Worm (Caenorhabditis elegans) whole organism, L4 larva: ENCODE data around the gene arp-11.
"Not testable (repeated sequence)": the region's sequence is repeated elsewhere in the genome, so short reads cannot be mapped to it uniquely, and the experiment has no call there.

Source experiments
- F37D6.2 ChIP-seq: sonication (generic microtip); optimal IDR thresholded peaks from 2 replicates; lab custom pipeline; 2016; ENCODE audit warnings: mild to moderate bottlenecking, missing genetic modification characterization, missing compliant biosample characterization
- F49E8.2 ChIP-seq: sonication (generic microtip); optimal IDR thresholded peaks from 2 replicates; lab custom pipeline; 2016; ENCODE audit warnings: missing compliant biosample characterization, mild to moderate bottlenecking, missing genetic modification characterization, borderline replicate concordance
- T20F7.1 ChIP-seq: fragments of 200-800 bp; sonication (Bioruptor generic); optimal IDR thresholded peaks from 2 replicates; lab custom pipeline; 2018; ENCODE audit warnings: mild to moderate bottlenecking, missing genetic modification characterization, missing compliant biosample characterization
- T26A8.4 ChIP-seq: fragments of 200-800 bp; sonication (Bioruptor generic); IDR thresholded peaks from 2 replicates; pipeline ENCODE4 v1.3.6; 2022; ENCODE audit warnings: missing genetic modification characterization, missing compliant biosample characterization
- Y75B8A.6 ChIP-seq: fragments of 200-800 bp; sonication (Bioruptor generic); IDR thresholded peaks from 2 replicates; pipeline ENCODE4 v1.3.6; 2022; ENCODE audit warnings: missing genetic modification reagents, missing genetic modification characterization, missing compliant biosample characterization
- aha-1 ChIP-seq: fragments of 150-350 bp; peaks from one replicate; lab custom pipeline; 2014; ENCODE audit warnings: missing biosample characterization, missing genetic modification characterization
- attf-4 ChIP-seq: sonication (generic microtip); optimal IDR thresholded peaks from 3 replicates; lab custom pipeline; 2017; ENCODE audit warnings: missing biosample characterization, missing genetic modification characterization
- ceh-20 ChIP-seq: fragments of 200-800 bp; sonication (Bioruptor generic); IDR thresholded peaks from 2 replicates; pipeline ENCODE4 v1.3.6; 2022; ENCODE audit warnings: missing genetic modification reagents, missing genetic modification characterization, missing compliant biosample characterization
- ceh-44 ChIP-seq: fragments of 200-800 bp; sonication (Bioruptor generic); IDR thresholded peaks from 2 replicates; pipeline ENCODE4 v1.3.6; 2022; ENCODE audit warnings: missing genetic modification reagents, missing genetic modification characterization, missing compliant biosample characterization
- ces-1 ChIP-seq: fragments of 150-350 bp; sonication (generic microtip); optimal IDR thresholded peaks from 4 replicates; lab custom pipeline; 2014; ENCODE audit warnings: missing biosample characterization, missing genetic modification reagents, missing genetic modification characterization
- ctbp-1 ChIP-seq: fragments of 200-800 bp; sonication (Bioruptor generic); IDR thresholded peaks from 2 replicates; pipeline ENCODE4 v1.3.6; 2022; ENCODE audit warnings: missing genetic modification reagents, missing genetic modification characterization, missing compliant biosample characterization
- daf-16 ChIP-seq, 3 experiments: sonication (generic microtip); optimal IDR thresholded peaks; 2 replicates each; lab custom pipeline; 2016 to 2017; ENCODE audit warnings: missing genetic modification characterization in 3 of 3, missing genetic modification reagents in 3 of 3, mild to moderate bottlenecking in 2 of 3, missing compliant biosample characterization in 2 of 3, missing biosample characterization in 1 of 3, moderate library complexity in 1 of 3
- dmd-6 ChIP-seq: fragments of 200-800 bp; sonication (Bioruptor generic); IDR thresholded peaks from 2 replicates; pipeline ENCODE4 v1.3.6; 2022; ENCODE audit warnings: missing genetic modification reagents, missing genetic modification characterization, missing compliant biosample characterization
- dmd-8 ChIP-seq: fragments of 200-800 bp; sonication (Bioruptor generic); IDR thresholded peaks from 2 replicates; pipeline ENCODE4 v1.3.6; 2022; ENCODE audit warnings: missing genetic modification characterization, missing compliant biosample characterization
- dmd-9 ChIP-seq: fragments of 200-800 bp; sonication (Bioruptor generic); IDR thresholded peaks from 2 replicates; pipeline ENCODE4 v1.3.6; 2022; ENCODE audit warnings: missing genetic modification reagents, missing genetic modification characterization, missing compliant biosample characterization
- duxl-1 ChIP-seq: sonication (generic microtip); optimal IDR thresholded peaks from 2 replicates; lab custom pipeline; 2016; ENCODE audit warnings: mild to moderate bottlenecking, missing genetic modification characterization, moderate library complexity, missing compliant biosample characterization; ENCODE audit not compliant: poor library complexity
- egl-27 ChIP-seq: sonication (generic microtip); optimal IDR thresholded peaks from 3 replicates; lab custom pipeline; 2017; ENCODE audit warnings: missing biosample characterization, missing genetic modification reagents, missing genetic modification characterization
- fkh-10 ChIP-seq: fragments of 150-350 bp; optimal IDR thresholded peaks from 2 replicates; lab custom pipeline; 2014; ENCODE audit warnings: missing biosample characterization, missing genetic modification reagents, missing genetic modification characterization
- hlh-30 ChIP-seq: sonication (generic microtip); optimal IDR thresholded peaks from 2 replicates; lab custom pipeline; 2017; ENCODE audit warnings: antibody characterized with exemption, mild to moderate bottlenecking, missing genetic modification characterization, missing compliant biosample characterization; ENCODE audit not compliant: insufficient read depth
- lim-7 ChIP-seq: fragments of 200-800 bp; sonication (Bioruptor generic); IDR thresholded peaks from 2 replicates; pipeline ENCODE4 v1.3.6; 2022; ENCODE audit warnings: missing genetic modification characterization, missing compliant biosample characterization
- lin-38 ChIP-seq: fragments of 200-800 bp; sonication (Bioruptor generic); IDR thresholded peaks from 2 replicates; pipeline ENCODE4 v1.3.6; 2022; ENCODE audit warnings: missing genetic modification reagents, missing genetic modification characterization, missing compliant biosample characterization
- lsy-2 ChIP-seq, 2 experiments: fragments of 150-350 bp in 1 of 2; sonication (generic microtip) in 1 of 2; optimal IDR thresholded peaks; 2 replicates each; lab custom pipeline; 2014 to 2017; ENCODE audit warnings: missing biosample characterization in 2 of 2, missing genetic modification characterization in 2 of 2
- madf-5 ChIP-seq, 2 experiments: fragments of 200-800 bp; sonication (Bioruptor generic); IDR thresholded peaks; 2 replicates each; pipeline ENCODE4 v1.3.6; 2022; ENCODE audit warnings: missing compliant biosample characterization in 2 of 2, missing genetic modification characterization in 2 of 2
- madf-9 ChIP-seq: fragments of 200-800 bp; sonication (Bioruptor generic); conservative IDR thresholded peaks from 2 replicates; pipeline ENCODE4 v1.3.6; 2022; ENCODE audit warnings: missing genetic modification reagents, missing genetic modification characterization, missing compliant biosample characterization
- mdl-1 ChIP-seq, 2 experiments: fragments of 150-350 bp in 1 of 2; sonication (generic microtip) in 1 of 2; optimal IDR thresholded peaks; 2 replicates each; lab custom pipeline; 2014 to 2017; ENCODE audit warnings: missing biosample characterization in 2 of 2, missing genetic modification characterization in 2 of 2
- mep-1 ChIP-seq: fragments of 150-350 bp; sonication (generic microtip); optimal IDR thresholded peaks from 3 replicates; lab custom pipeline; 2014; ENCODE audit warnings: missing biosample characterization, missing genetic modification characterization
- mes-2 ChIP-seq: sonication (generic microtip); optimal IDR thresholded peaks from 2 replicates; lab custom pipeline; 2016; ENCODE audit warnings: missing genotype, mild to moderate bottlenecking, missing genetic modification characterization, missing compliant biosample characterization; ENCODE audit not compliant: poor library complexity, severe bottlenecking
- mxl-3 ChIP-seq: fragments of 200-800 bp; sonication (Bioruptor generic); optimal IDR thresholded peaks from 2 replicates; lab custom pipeline; 2018; ENCODE audit warnings: mild to moderate bottlenecking, missing genetic modification characterization, missing compliant biosample characterization
- nhr-6 ChIP-seq: fragments of 150-350 bp; optimal IDR thresholded peaks from 2 replicates; lab custom pipeline; 2014; ENCODE audit warnings: missing biosample characterization, missing genetic modification characterization
- nhr-76 ChIP-seq: fragments of 150-350 bp; optimal IDR thresholded peaks from 2 replicates; lab custom pipeline; 2014; ENCODE audit warnings: missing biosample characterization, missing genetic modification characterization
- saeg-2 ChIP-seq: fragments of 200-800 bp; sonication (Bioruptor generic); IDR thresholded peaks from 2 replicates; pipeline ENCODE4 v1.3.6; 2022; ENCODE audit warnings: missing genetic modification reagents, missing genetic modification characterization, missing compliant biosample characterization
- spr-1 ChIP-seq: sonication (generic microtip); optimal IDR thresholded peaks from 2 replicates; lab custom pipeline; 2016; ENCODE audit warnings: mild to moderate bottlenecking, missing genetic modification characterization, missing compliant biosample characterization
- tra-1 ChIP-seq: fragments of 200-800 bp; sonication (Bioruptor generic); IDR thresholded peaks from 2 replicates; pipeline ENCODE4 v1.3.6; 2022; ENCODE audit warnings: missing genetic modification reagents, missing genetic modification characterization, missing compliant biosample characterization
- unc-130 ChIP-seq: sonication (generic microtip); optimal IDR thresholded peaks from 2 replicates; lab custom pipeline; 2016; ENCODE audit warnings: missing genetic modification reagents, missing genetic modification characterization, missing compliant biosample characterization
- unc-62 ChIP-seq, 3 experiments: fragments of 150-350 bp in 1 of 3; sonication (generic microtip); optimal IDR thresholded peaks in 2 of 3; peaks in 1 of 3; 1 replicate in 1 of 3; 2 replicates in 2 of 3; lab custom pipeline; 2014 to 2017; ENCODE audit warnings: missing biosample characterization in 3 of 3, missing genetic modification characterization in 3 of 3, missing genetic modification reagents in 3 of 3, missing genotype in 1 of 3
- zfp-3 ChIP-seq: fragments of 200-800 bp; sonication (Bioruptor generic); conservative IDR thresholded peaks from 2 replicates; pipeline ENCODE4 v1.3.6; 2022; ENCODE audit warnings: missing genetic modification reagents, missing genetic modification characterization, missing compliant biosample characterization

arp-11 gene

DNA sequence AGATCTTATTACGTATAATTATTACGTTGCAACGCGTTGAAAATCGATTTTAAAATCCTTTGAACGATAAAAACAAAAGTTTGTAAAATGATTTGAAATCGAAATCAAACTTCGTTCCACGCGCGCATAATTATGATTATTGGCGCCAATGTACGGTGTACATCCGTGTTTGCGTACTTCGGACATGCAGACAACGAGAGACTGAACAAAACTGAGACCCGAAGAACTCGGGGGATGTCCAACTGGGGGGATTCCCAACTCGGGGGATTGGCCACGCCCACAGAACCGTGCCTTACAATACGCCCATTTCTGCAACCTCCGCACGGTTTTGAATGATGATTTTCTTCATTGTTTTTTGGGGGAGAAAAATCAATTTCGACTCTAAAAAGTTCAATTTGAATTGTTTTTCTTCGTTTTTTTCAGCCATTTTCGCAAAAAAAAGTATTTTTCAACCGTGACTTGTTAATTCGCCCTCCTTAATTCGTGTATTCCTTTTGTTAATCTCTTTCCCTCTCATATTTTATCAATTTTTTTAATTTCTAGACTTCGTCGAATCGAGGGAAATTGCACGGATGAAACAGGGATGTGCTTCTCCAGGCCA lies 44.9 kb upstream of the arp-11 start, which contains the start of gene F20D12.12 (continued):
- TF ChIP-seq nhr-6 (tag; lab: Kevin White, UChicago) (peak; percentile 68), lsy-2 (tag; optimal IDR thresholded peaks at IDR 0.05; lab: Kevin White, UChicago) (peak; percentile 70 to 96), spr-1 (peak; percentile 29), mes-2 (tag; lab: Kevin White, UChicago) (peak; percentile 91), daf-16 (tag; optimal IDR thresholded peaks at IDR 0.05; lab: Kevin White, UChicago) (peak; percentile 13), Y75B8A.6 (GFP tag; lab: Robert Waterston, UW) (0 out of 2 replicates have a peak, but pooled peaks have one; percentile 39), mxl-3 (GFP tag; lab: Kevin White, UChicago) (peak; percentile 30), ceh-44 (GFP tag; lab: Robert Waterston, UW) (peak; percentile 96), F49E8.2 (tag; lab: Kevin White, UChicago) (peak; percentile 52), dmd-6 (peak; percentile 85), duxl-1 (tag; lab: Kevin White, UChicago) (peak; percentile 5), ctbp-1 (GFP tag; lab: Robert Waterston, UW) (peak; percentile 87), lim-7 (GFP tag; lab: Robert Waterston, UW) (peak; percentile 50; the same call in 1 of the 2 replicates), zfp-3 (GFP tag; lab: Robert Waterston, UW) (peak; percentile 80), ceh-20 (GFP tag; lab: Robert Waterston, UW) (peak; percentile 90), tra-1 (GFP tag; lab: Robert Waterston, UW) (peak; percentile 87; the same call in 1 of the 2 replicates), mdl-1 (tag; optimal IDR thresholded peaks at IDR 0.05; lab: Kevin White, UChicago) (peak in 1 of 2 experiments; percentile 64), saeg-2 (GFP tag; lab: Robert Waterston, UW) (0 out of 2 replicates have a peak, but pooled peaks have one; percentile 62), aha-1 (tag; lab: Kevin White, UChicago) (peak; percentile 95), T26A8.4 (GFP tag; lab: Robert Waterston, UW) (peak; percentile 81), madf-5 (GFP tag; IDR thresholded peaks at IDR 0.05; lab: Robert Waterston, UW) (peak in 1 of 2 experiments; percentile 68; a peak in 1 of 4 replicates), mep-1 (tag; lab: Kevin White, UChicago) (peak; percentile 45), lin-38 (peak; percentile 91)
- TF ChIP-seq daf-16 (GFP tag; optimal IDR thresholded peaks at IDR 0.05; lab: Kevin White, UChicago), result not testable (repeated sequence)
- TF ChIP-seq, all 104 proteins: peak for 47; not testable (repeated sequence) for 57

DNA sequence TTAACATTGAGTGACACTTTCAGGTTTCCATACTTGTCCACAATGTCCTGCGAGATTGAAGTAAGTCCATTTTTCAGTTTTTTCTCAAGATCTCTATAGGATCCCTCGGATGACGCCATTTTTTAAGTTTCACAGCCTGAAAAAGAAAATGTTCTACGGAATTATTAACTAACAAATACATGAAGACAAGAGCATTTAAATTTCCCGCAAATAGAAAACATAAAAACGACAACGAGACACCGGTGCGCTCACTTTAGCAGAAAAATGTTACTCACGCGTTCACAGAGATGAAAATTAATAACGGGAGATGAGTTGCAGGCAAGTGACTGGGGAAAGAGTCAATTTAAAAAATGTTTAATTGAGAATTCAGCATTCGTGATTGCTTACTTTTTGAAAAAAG lies 44.4 kb upstream of the arp-11 start, which contains the start of gene czw-1:
Gene czw-1, minus strand, starts transcription at position 369 of the 400 bp plus-strand sequence.
- no peak for TF ChIP-seq fkh-10
- TF ChIP-seq T20F7.1 (GFP tag; lab: Kevin White, UChicago), result peak; percentile 71
- TF ChIP-seq madf-5 (GFP tag; IDR thresholded peaks at IDR 0.05; lab: Robert Waterston, UW), result no peak
- peak; percentile 12 for TF ChIP-seq mes-2 (tag; lab: Kevin White, UChicago)
- TF ChIP-seq ces-1 (GFP tag; lab: Kevin White, UChicago), result no peak
- no peak for TF ChIP-seq madf-9 (GFP tag; lab: Robert Waterston, UW)
- TF ChIP-seq unc-130 (GFP tag; lab: Kevin White, UChicago), result no peak
- TF ChIP-seq F37D6.2 (tag; lab: Kevin White, UChicago), result no peak
- TF ChIP-seq dmd-8 (GFP tag; lab: Robert Waterston, UW), result no peak
- no peak for TF ChIP-seq lim-7 (GFP tag; lab: Robert Waterston, UW)
- TF ChIP-seq attf-4, result no peak
- no peak for TF ChIP-seq spr-1

DNA sequence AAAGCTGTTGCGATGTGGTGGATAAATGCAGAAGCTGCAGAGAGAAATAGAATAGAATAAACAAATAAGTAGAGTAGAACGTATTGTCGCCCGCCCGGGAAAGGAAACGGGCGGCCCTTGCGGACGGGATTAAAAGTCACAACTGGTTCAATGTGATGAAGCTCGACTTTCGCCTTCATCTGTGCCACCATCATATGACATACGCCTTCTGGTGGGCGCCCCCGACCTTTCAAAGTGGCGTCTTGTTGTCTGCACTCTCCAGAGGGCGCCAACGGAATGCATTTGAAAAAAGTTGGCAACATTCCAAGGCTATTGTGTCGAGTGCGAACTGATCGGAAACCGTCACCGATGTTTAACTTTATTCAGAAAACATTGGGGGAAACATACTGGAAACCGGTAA lies 41.2 kb upstream of the arp-11 start:
- peak in 1 of 2 experiments; percentile 61 for TF ChIP-seq unc-62 (GFP tag; optimal IDR thresholded peaks at IDR 0.05 in 1 of 2; lab: Kevin White, UChicago)
- no peak for TF ChIP-seq unc-62 (tag; optimal IDR thresholded peaks at IDR 0.05; lab: Kevin White, UChicago)
- no peak for TF ChIP-seq dmd-9
- no peak for TF ChIP-seq egl-27
- TF ChIP-seq hlh-30 (tag; lab: Kevin White, UChicago), result peak; percentile 57
- TF ChIP-seq nhr-76 (tag; lab: Kevin White, UChicago), result no peak
- peak; percentile 28 for TF ChIP-seq mep-1 (tag; lab: Kevin White, UChicago)
